Fruit fly (Drosophila melanogaster): Measurements from ENCODE around the gene CG16713.
A peak's percentile ranks its signal among the peaks of the same experiment; 100 is the strongest.

Gene CG16713

dm6 chr2L:3657349-3658142 is 37.7 kb downstream of the CG16713 start (continued):
- TF ChIP-seq stwl (tag; optimal IDR thresholded peaks at IDR 0.05) (peak; percentile 69), CG12744 (GFP tag; optimal IDR thresholded peaks at IDR 0.05) (peak; percentile 58), Gsc (GFP tag; IDR thresholded peaks at IDR 0.05) (no peak), CG1647 (GFP tag; optimal IDR thresholded peaks at IDR 0.05) (peak; percentile 66), CG9797 (GFP tag; optimal IDR thresholded peaks at IDR 0.05) (no peak), bigmax (GFP tag; optimal IDR thresholded peaks at IDR 0.05) (no peak), dmrt11E (tag; optimal IDR thresholded peaks at IDR 0.05) (peak; percentile 45), CG2678 (tag; optimal IDR thresholded peaks at IDR 0.05) (no peak), Dip3 (GFP tag; optimal IDR thresholded peaks at IDR 0.05) (peak; percentile 26), ind (GFP tag; optimal IDR thresholded peaks at IDR 0.05) (peak; percentile 61), Deaf1 (tag; optimal IDR thresholded peaks at IDR 0.05) (peak; percentile 5), amos (GFP tag; IDR thresholded peaks at IDR 0.05; ENCODE audit: partially characterized antibody) (peak; percentile 83; the same call in 1 of the 2 replicates), CG10274 (GFP tag; optimal IDR thresholded peaks at IDR 0.05) (no peak), seq (GFP tag; IDR thresholded peaks at IDR 0.05) (peak; percentile 73; the same call in 1 of the 2 replicates), Ptx1 (GFP tag; IDR thresholded peaks at IDR 0.05) (peak; percentile 53), Meics (GFP tag; optimal IDR thresholded peaks at IDR 0.05) (peak; percentile 41), bcd (GFP tag; optimal IDR thresholded peaks at IDR 0.05) (peak; percentile 50), unpg (GFP tag; optimal IDR thresholded peaks at IDR 0.05) (peak; percentile 40), CG5953 (GFP tag; IDR thresholded peaks at IDR 0.05) (no peak), CG12104 (GFP tag; optimal IDR thresholded peaks at IDR 0.05) (no peak), fd64A (GFP tag; optimal IDR thresholded peaks at IDR 0.05) (no peak), Sin3A (optimal IDR thresholded peaks at IDR 0.05) (no peak), Gug (GFP tag; IDR thresholded peaks at IDR 0.05) (0 out of 4 replicates have a peak, but pooled peaks have one; percentile 12), mld (GFP tag; IDR thresholded peaks at IDR 0.05; ENCODE audit: partially characterized antibody) (no peak), bsh (GFP tag; optimal IDR thresholded peaks at IDR 0.05) (peak in 1 of 2 experiments; percentile 39), CG13296 (GFP tag; optimal IDR thresholded peaks at IDR 0.05) (no peak), CG12659 (GFP tag; optimal IDR thresholded peaks at IDR 0.05) (peak; percentile 32), z (GFP tag; IDR thresholded peaks at IDR 0.05) (no peak), CG11247 (GFP tag; IDR thresholded peaks at IDR 0.05) (peak; percentile 66), peb (GFP tag; IDR thresholded peaks at IDR 0.05) (no peak), CG14860 (GFP tag; IDR thresholded peaks at IDR 0.05; ENCODE audit: partially characterized antibody) (no peak), Vsx1 (GFP tag; optimal IDR thresholded peaks at IDR 0.05) (no peak), B-H2 (GFP tag; optimal IDR thresholded peaks at IDR 0.05) (peak; percentile 75), NC2β (GFP tag; optimal IDR thresholded peaks at IDR 0.05) (peak; percentile 45), CG32532 (GFP tag; IDR thresholded peaks at IDR 0.05) (peak; percentile 83), CG6272 (GFP tag; IDR thresholded peaks at IDR 0.05) (peak; percentile 55), zen2 (GFP tag; IDR thresholded peaks at IDR 0.05; ENCODE audit: partially characterized antibody) (no peak), hth (optimal IDR thresholded peaks at IDR 0.05) (no peak), wek (GFP tag; optimal IDR thresholded peaks at IDR 0.05) (peak; percentile 38), shn (GFP tag; optimal IDR thresholded peaks at IDR 0.05) (no peak), Eip74EF (GFP tag; optimal IDR thresholded peaks at IDR 0.05) (no peak), CG17612 (GFP tag; IDR thresholded peaks at IDR 0.05) (no peak), stc (GFP tag; IDR thresholded peaks at IDR 0.05) (0 out of 2 replicates have a peak, but pooled peaks have one; percentile 17), CG6689 (GFP tag; IDR thresholded peaks at IDR 0.05) (no peak), CG17568 (GFP tag; optimal IDR thresholded peaks at IDR 0.05) (no peak), otp (GFP tag; IDR thresholded peaks at IDR 0.05) (no peak), zfh2 (GFP tag; optimal IDR thresholded peaks at IDR 0.05) (peak; percentile 32), br (optimal IDR thresholded peaks at IDR 0.05) (no peak), ara (GFP tag; IDR thresholded peaks at IDR 0.05) (peak; percentile 64), CG9727 (GFP tag; optimal IDR thresholded peaks at IDR 0.05) (peak; percentile 16)
